Worm (Caenorhabditis elegans) whole organism, midembryonic: ENCODE measurements around the gene mogs-1.

Source experiments
- T22C8.4 ChIP-seq: fragments of 200-800 bp; sonication (Bioruptor generic); IDR thresholded peaks from 2 replicates; pipeline ENCODE4 v1.3.6; 2022; ENCODE audit warnings: missing genetic modification characterization, missing compliant biosample characterization
- cog-1 ChIP-seq: sonication (generic microtip); optimal IDR thresholded peaks from 2 replicates; lab custom pipeline; 2016; ENCODE audit warnings: missing genetic modification characterization, missing compliant biosample characterization
- flt-1 ChIP-seq: fragments of 200-800 bp; sonication (Bioruptor generic); IDR thresholded peaks from 2 replicates; pipeline ENCODE4 v1.3.6; 2022; ENCODE audit warnings: missing genetic modification characterization, missing compliant biosample characterization
- klf-2 ChIP-seq: fragments of 200-800 bp; sonication (Bioruptor generic); conservative IDR thresholded peaks from 2 replicates; pipeline ENCODE4 v1.3.6; 2022; ENCODE audit warnings: missing genetic modification reagents, missing genetic modification characterization, missing compliant biosample characterization
- med-1 ChIP-seq: sonication (generic microtip); optimal IDR thresholded peaks from 2 replicates; lab custom pipeline; 2017; ENCODE audit warnings: missing genetic modification characterization, mild to moderate bottlenecking, missing compliant biosample characterization, antibody characterized with exemption, missing genetic modification reagents; ENCODE audit not compliant: insufficient read depth
- ref-1 ChIP-seq: fragments of 200-800 bp; sonication (Bioruptor generic); conservative IDR thresholded peaks from 2 replicates; pipeline ENCODE4 v1.3.6; 2022; ENCODE audit warnings: missing genetic modification reagents, missing genetic modification characterization, missing compliant biosample characterization
- tab-1 ChIP-seq: fragments of 200-800 bp; sonication (Bioruptor generic); IDR thresholded peaks from 2 replicates; pipeline ENCODE4 v1.3.6; 2022; ENCODE audit warnings: missing genetic modification characterization, missing compliant biosample characterization
- ztf-23 ChIP-seq: fragments of 200-800 bp; sonication (Bioruptor generic); IDR thresholded peaks from 2 replicates; pipeline ENCODE4 v1.3.6; 2022; ENCODE audit warnings: missing genetic modification reagents, missing genetic modification characterization, missing compliant biosample characterization
- ztf-29 ChIP-seq: fragments of 200-800 bp; sonication (Bioruptor generic); IDR thresholded peaks from 2 replicates; pipeline ENCODE4 v1.3.6; 2022; ENCODE audit warnings: missing genetic modification reagents, missing genetic modification characterization, missing compliant biosample characterization

DNA sequence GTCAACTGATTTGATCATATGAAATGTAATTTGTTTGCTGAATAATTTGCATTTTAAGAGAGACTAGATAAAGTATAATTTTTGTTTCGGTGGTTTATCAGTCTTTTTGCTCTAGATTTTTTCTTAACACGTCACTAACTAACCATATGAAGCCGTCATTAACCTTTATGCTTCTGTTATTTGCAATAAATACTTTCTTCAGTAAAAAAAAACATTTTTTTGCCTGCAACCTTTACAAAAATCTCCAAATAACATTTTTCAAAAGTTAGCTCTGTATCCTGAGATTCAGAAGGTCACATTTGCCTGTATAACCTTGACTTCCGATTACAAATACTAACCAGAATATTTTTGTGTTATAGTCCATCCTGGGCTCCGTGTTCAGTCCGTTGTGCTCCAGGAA lies 51.0 kb downstream of the mogs-1 start:
- no peak for TF ChIP-seq tab-1 (GFP tag; lab: Robert Waterston, UW)
- TF ChIP-seq med-1 (GFP tag; lab: Kevin White, UChicago), result no peak
- no peak for TF ChIP-seq ztf-23 (GFP tag; lab: Robert Waterston, UW)
- TF ChIP-seq flt-1 (GFP tag; lab: Robert Waterston, UW), result no peak
- TF ChIP-seq ztf-29 (GFP tag; lab: Robert Waterston, UW), result no peak
- no peak for TF ChIP-seq T22C8.4
- no peak for TF ChIP-seq ref-1
- TF ChIP-seq cog-1 (tag; lab: Kevin White, UChicago), result no peak
- no peak for TF ChIP-seq klf-2 (GFP tag; lab: Robert Waterston, UW)
